Worm (Caenorhabditis elegans): Measurements from ENCODE around the gene T25D3.3.

The T25D3.3 gene

DNA sequence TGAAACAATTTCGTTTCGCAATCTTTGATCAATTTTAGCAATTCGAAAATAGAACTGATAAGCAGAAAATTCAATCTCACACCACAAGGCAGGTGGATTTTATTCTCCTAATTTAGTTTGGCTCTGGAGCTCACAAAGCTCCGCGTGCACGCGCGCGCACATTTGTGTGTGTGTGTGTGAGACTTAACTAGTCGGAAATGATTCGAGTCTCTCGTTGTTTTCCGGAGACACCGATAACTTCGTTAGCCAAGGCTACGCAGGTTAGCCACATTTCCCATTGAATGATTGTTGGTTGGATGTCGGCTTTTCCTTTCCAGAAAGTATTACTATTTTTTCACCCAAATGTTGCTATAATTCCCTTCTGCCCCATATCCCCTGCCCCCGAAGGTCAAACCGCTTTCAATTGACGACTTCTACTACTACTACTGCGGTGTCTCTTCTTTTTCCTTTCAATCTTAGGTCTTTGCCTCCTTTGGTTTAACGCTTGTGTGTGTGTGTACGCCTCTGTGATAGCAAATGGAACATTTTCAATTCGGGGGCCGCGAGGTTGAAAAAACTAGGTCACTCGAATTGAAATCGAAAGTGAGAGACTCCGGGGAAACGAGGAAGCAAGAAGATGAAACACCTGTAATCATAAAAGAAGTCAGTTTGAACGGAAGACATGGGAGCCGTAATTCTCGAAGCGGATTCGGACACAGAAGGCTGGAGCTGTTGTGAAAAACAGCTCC lies 5.8 kb downstream of the T25D3.3 start (continued):
- TF ChIP-seq elt-3 (tag; optimal IDR thresholded peaks at IDR 0.05) = peak in 1 of 6 experiments; percentile 17
- TF ChIP-seq jun-1 (tag; optimal IDR thresholded peaks at IDR 0.05) = no peak
- no peak for TF ChIP-seq unc-62 (GFP tag; optimal IDR thresholded peaks at IDR 0.05)
- TF ChIP-seq efl-3 (GFP tag; optimal IDR thresholded peaks at IDR 0.05) = no peak
- TF ChIP-seq rnt-1 (tag; optimal IDR thresholded peaks at IDR 0.05) = no peak
- TF ChIP-seq pax-3 (tag; optimal IDR thresholded peaks at IDR 0.05) = no peak
- no peak for TF ChIP-seq lin-39 (tag; optimal IDR thresholded peaks at IDR 0.05)
- no peak for TF ChIP-seq mdl-1 (tag; optimal IDR thresholded peaks at IDR 0.05)
- no peak for TF ChIP-seq ztf-11 (tag; optimal IDR thresholded peaks at IDR 0.05)
- TF ChIP-seq xbp-1 (tag; optimal IDR thresholded peaks at IDR 0.05) = no peak
- TF ChIP-seq ceh-82 (tag; optimal IDR thresholded peaks at IDR 0.05) = no peak
- TF ChIP-seq nhr-19 (GFP tag; conservative IDR thresholded peaks at IDR 0.05) = no peak
- no peak for TF ChIP-seq dpl-1 (GFP tag; optimal IDR thresholded peaks at IDR 0.05)
- TF ChIP-seq ceh-90 (tag; optimal IDR thresholded peaks at IDR 0.05) = no peak
- no peak for TF ChIP-seq lir-3 (tag; optimal IDR thresholded peaks at IDR 0.05; ENCODE audit: poor library complexity)
- peak; percentile 61 for TF ChIP-seq lin-14 (GFP tag; optimal IDR thresholded peaks at IDR 0.05)
- no peak for TF ChIP-seq fkh-4 (tag; optimal IDR thresholded peaks at IDR 0.05; ENCODE audit: borderline replicate concordance)
- TF ChIP-seq nhr-237 (tag; optimal IDR thresholded peaks at IDR 0.05) = no peak
- peak; percentile 98 for TF ChIP-seq blmp-1 (tag; optimal IDR thresholded peaks at IDR 0.05)
- TF ChIP-seq lin-35 (GFP tag; optimal IDR thresholded peaks at IDR 0.05) = no peak
- no peak for TF ChIP-seq mep-1 (tag; optimal IDR thresholded peaks at IDR 0.05)
- TF ChIP-seq zip-4 (GFP tag; optimal IDR thresholded peaks at IDR 0.05) = no peak
- TF ChIP-seq pqm-1 (tag; optimal IDR thresholded peaks at IDR 0.05) = no peak
- TF ChIP-seq nhr-11 (tag; optimal IDR thresholded peaks at IDR 0.05) = no peak
- TF ChIP-seq mab-9 (GFP tag; IDR thresholded peaks at IDR 0.05) = no peak
- TF ChIP-seq C34B4.2 (tag; optimal IDR thresholded peaks at IDR 0.05) = no peak
- no peak for TF ChIP-seq Y116A8C.19 (tag; optimal IDR thresholded peaks at IDR 0.05; ENCODE audit: borderline replicate concordance)
- TF ChIP-seq vab-15 (tag; optimal IDR thresholded peaks at IDR 0.05) = no peak
- no peak for TF ChIP-seq unc-98 (GFP tag; IDR thresholded peaks at IDR 0.05)
- TF ChIP-seq tbx-2 (tag; optimal IDR thresholded peaks at IDR 0.05) = peak; percentile 22
- no peak for TF ChIP-seq hlh-17 (GFP tag; optimal IDR thresholded peaks at IDR 0.05; ENCODE audit: borderline replicate concordance)
- no peak for TF ChIP-seq skn-1 (tag; optimal IDR thresholded peaks at IDR 0.05)
- no peak for TF ChIP-seq lin-15B (tag; optimal IDR thresholded peaks at IDR 0.05)
- TF ChIP-seq aha-1 (tag; optimal IDR thresholded peaks at IDR 0.05) = no peak
- no peak for TF ChIP-seq C04F5.9 (tag; optimal IDR thresholded peaks at IDR 0.05)
- no peak for TF ChIP-seq pag-3 (tag; optimal IDR thresholded peaks at IDR 0.05; ENCODE audit: borderline replicate concordance, insufficient read depth)
- peak; percentile 58 for TF ChIP-seq nhr-71 (tag; optimal IDR thresholded peaks at IDR 0.05)
- TF ChIP-seq nhr-77 (tag; optimal IDR thresholded peaks at IDR 0.05) = no peak
- TF ChIP-seq irx-1 (tag; optimal IDR thresholded peaks at IDR 0.05) = no peak

DNA sequence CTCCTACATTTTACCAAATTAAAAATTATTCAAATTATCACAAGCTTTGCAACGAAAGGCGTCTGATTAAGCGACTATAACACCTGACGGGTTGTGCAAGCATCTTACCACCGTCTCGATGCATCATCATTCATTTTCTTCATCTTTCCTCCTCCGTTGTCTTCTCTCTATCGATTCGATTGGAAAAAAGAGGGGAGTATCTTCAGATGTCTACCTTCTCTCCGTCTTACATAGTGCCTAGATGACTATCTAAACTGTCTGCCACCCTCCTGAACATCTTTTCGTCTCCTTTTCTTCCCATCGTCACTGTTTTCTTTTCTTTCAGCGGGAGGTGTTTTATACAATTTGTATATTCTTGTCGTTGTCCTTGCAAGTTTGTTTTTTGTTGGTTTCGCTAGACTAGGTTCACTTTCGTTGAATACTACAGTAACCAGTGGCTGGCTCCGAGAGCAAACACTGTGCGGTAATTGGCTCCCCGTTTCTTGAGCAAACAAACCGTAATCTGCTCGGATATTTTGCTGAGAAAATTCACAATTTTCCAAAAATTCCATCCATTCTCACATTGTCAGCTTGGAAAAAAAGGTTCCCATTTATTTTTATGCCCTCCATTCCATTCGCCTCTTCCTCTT lies 7.0 kb downstream of the T25D3.3 start:
- TF ChIP-seq lsy-2 (tag; optimal IDR thresholded peaks at IDR 0.05) (peak; percentile 31 to 68), xbp-1 (tag; optimal IDR thresholded peaks at IDR 0.05) (peak; percentile 3), fkh-8 (tag; optimal IDR thresholded peaks at IDR 0.05) (no peak), fkh-10 (GFP tag; optimal IDR thresholded peaks at IDR 0.05) (no peak), nhr-71 (tag; optimal IDR thresholded peaks at IDR 0.05) (peak; percentile 68), efl-1 (optimal IDR thresholded peaks at IDR 0.05) (peak; percentile 39 to 47), efl-1 (GFP tag; optimal IDR thresholded peaks at IDR 0.05 in 1 of 2) (peak; percentile 2 to 91), rnt-1 (tag; optimal IDR thresholded peaks at IDR 0.05) (peak; percentile 63), dpl-1 (GFP tag; optimal IDR thresholded peaks at IDR 0.05) (peak in 2 of 3 experiments; percentile 2 to 31), hlh-4 (tag; optimal IDR thresholded peaks at IDR 0.05) (no peak), lin-14 (GFP tag; optimal IDR thresholded peaks at IDR 0.05) (peak; percentile 66), lin-35 (GFP tag; optimal IDR thresholded peaks at IDR 0.05) (peak; percentile 4 to 64), C16A3.4 (tag; optimal IDR thresholded peaks at IDR 0.05) (no peak), nhr-85 (tag) (peak; percentile 78), C04F5.9 (tag; optimal IDR thresholded peaks at IDR 0.05) (no peak), mef-2 (tag; optimal IDR thresholded peaks at IDR 0.05) (no peak), ceh-88 (GFP tag; IDR thresholded peaks at IDR 0.05) (no peak), elt-2 (tag; optimal IDR thresholded peaks at IDR 0.05) (peak; percentile 32), mep-1 (tag; optimal IDR thresholded peaks at IDR 0.05) (peak; percentile 49), unc-98 (GFP tag; IDR thresholded peaks at IDR 0.05) (no peak)

All from whole organism, L1 larva.